4 fruit fly cellular contexts compared by ENCODE assay signal in genomic region chrX:14332243-14332642, dm6.
TF ChIP-seq lines count a peak whose summit lies in the region.

No protein-coding gene starts in this region.

- no peak for TF ChIP-seq CTCF in whole organism, embryonic (GFP tag; optimal IDR thresholded peaks at IDR 0.05; lab: Kevin White, UChicago)

TF ChIP-seq in whole organism, embryonic, 481 proteins besides CTCF, POLR2A, EP300 and RAD21 (continues in another document):
- 0 out of 2 replicates have a peak, but pooled peaks have one; percentile 20 for TF ChIP-seq H2.0 (GFP tag; IDR thresholded peaks at IDR 0.05; lab: Robert Waterston, UW)
- peak in 1 of 2 experiments; percentile 41 for TF ChIP-seq bsh (GFP tag; optimal IDR thresholded peaks at IDR 0.05; lab: Kevin White, UChicago)
- peak; percentile 3 for TF ChIP-seq CG15269 (tag; optimal IDR thresholded peaks at IDR 0.05; lab: Kevin White, UChicago)
- no peak for TF ChIP-seq CG6765 (GFP tag; optimal IDR thresholded peaks at IDR 0.05; lab: Kevin White, UChicago)
- peak; percentile 79 for TF ChIP-seq sens (GFP tag; lab: Kevin White, UChicago)
- TF ChIP-seq CG11696 (GFP tag; IDR thresholded peaks at IDR 0.05; lab: Robert Waterston, UW): no peak
- TF ChIP-seq BEAF-32 (GFP tag; optimal IDR thresholded peaks at IDR 0.05; lab: Kevin White, UChicago): no peak
- peak; percentile 13 for TF ChIP-seq grau (tag; optimal IDR thresholded peaks at IDR 0.05; lab: Kevin White, UChicago)
- peak; percentile 53 for TF ChIP-seq CG11504 (tag; optimal IDR thresholded peaks at IDR 0.05; lab: Kevin White, UChicago)
- peak; percentile 10 for TF ChIP-seq CG2120 (GFP tag; optimal IDR thresholded peaks at IDR 0.05; lab: Kevin White, UChicago)
- TF ChIP-seq dmrt99B (tag; optimal IDR thresholded peaks at IDR 0.05; lab: Kevin White, UChicago): peak; percentile 33
- TF ChIP-seq CG10654 (GFP tag; optimal IDR thresholded peaks at IDR 0.05; lab: Kevin White, UChicago): no peak
- TF ChIP-seq fd96Cb (tag; optimal IDR thresholded peaks at IDR 0.05; lab: Kevin White, UChicago): peak; percentile 20
- TF ChIP-seq vvl (GFP tag; IDR thresholded peaks at IDR 0.05; lab: Robert Waterston, UW): 0 out of 2 replicates have a peak, but pooled peaks have one; percentile 21
- TF ChIP-seq CG11247 (GFP tag; IDR thresholded peaks at IDR 0.05; lab: Robert Waterston, UW): no peak
- peak; percentile 26 for TF ChIP-seq gem (tag; optimal IDR thresholded peaks at IDR 0.05; lab: Kevin White, UChicago)
- TF ChIP-seq CG9817 (tag; optimal IDR thresholded peaks at IDR 0.05; lab: Kevin White, UChicago): peak; percentile 8
- peak; percentile 35 for TF ChIP-seq Blimp-1 (GFP tag; optimal IDR thresholded peaks at IDR 0.05; lab: Kevin White, UChicago)
- peak; percentile 4 for TF ChIP-seq CG8924 (tag; optimal IDR thresholded peaks at IDR 0.05; lab: Kevin White, UChicago)
- peak; percentile 37 for TF ChIP-seq Rfx (GFP tag; IDR thresholded peaks at IDR 0.05; lab: Robert Waterston, UW)
- TF ChIP-seq CG8290 (GFP tag; optimal IDR thresholded peaks at IDR 0.05; lab: Kevin White, UChicago): no peak
- peak in 1 of 2 experiments; percentile 58 for TF ChIP-seq CG8290 (tag; optimal IDR thresholded peaks at IDR 0.05; lab: Kevin White, UChicago)

TF ChIP-seq in whole organism, prepupa, 60 proteins besides CTCF, POLR2A, EP300 and RAD21:
- 0 out of 3 replicates have a peak, but pooled peaks have one; percentile 25 for TF ChIP-seq CG6163 (GFP tag; IDR thresholded peaks at IDR 0.05; lab: Robert Waterston, UW)
- TF ChIP-seq acj6 (GFP tag; optimal IDR thresholded peaks at IDR 0.05; lab: Kevin White, UChicago): no peak
- TF ChIP-seq svp (GFP tag; lab: Kevin White, UChicago): peak; percentile 21
- no peak for TF ChIP-seq dac (GFP tag; optimal IDR thresholded peaks at IDR 0.05; lab: Kevin White, UChicago)
- TF ChIP-seq Hr4 (GFP tag; optimal IDR thresholded peaks at IDR 0.05; lab: Kevin White, UChicago): peak; percentile 6
TF ChIP-seq in whole organism, prepupa: peak in this region for 3.

TF ChIP-seq in whole organism, pupa, 21 proteins besides CTCF, POLR2A, EP300 and RAD21:
- TF ChIP-seq fd96Ca (GFP tag; IDR thresholded peaks at IDR 0.05; lab: Robert Waterston, UW) (no peak), CG8159 (tag; optimal IDR thresholded peaks at IDR 0.05; lab: Kevin White, UChicago) (peak; percentile 6)

TF ChIP-seq in whole organism, wandering third instar larva, 38 proteins besides CTCF, POLR2A, EP300 and RAD21:
- TF ChIP-seq jim (GFP tag; optimal IDR thresholded peaks at IDR 0.05; lab: Kevin White, UChicago) (no peak), fru (GFP tag; optimal IDR thresholded peaks at IDR 0.05; lab: Kevin White, UChicago) (peak; percentile 25), HLH106 (tag; optimal IDR thresholded peaks at IDR 0.05; lab: Kevin White, UChicago) (peak; percentile 31), tai (GFP tag; optimal IDR thresholded peaks at IDR 0.05; lab: Kevin White, UChicago) (no peak), Mio (GFP tag; optimal IDR thresholded peaks at IDR 0.05; lab: Kevin White, UChicago) (no peak), GATAd (GFP tag; optimal IDR thresholded peaks at IDR 0.05; lab: Kevin White, UChicago) (no peak), Vsx2 (GFP tag; optimal IDR thresholded peaks at IDR 0.05; lab: Kevin White, UChicago; ENCODE audit: partially characterized antibody) (no peak), h (GFP tag; optimal IDR thresholded peaks at IDR 0.05; lab: Kevin White, UChicago) (peak; percentile 1), Hr78 (GFP tag; optimal IDR thresholded peaks at IDR 0.05; lab: Kevin White, UChicago) (no peak), foxo (GFP tag; optimal IDR thresholded peaks at IDR 0.05; lab: Kevin White, UChicago) (peak in 1 of 2 experiments; percentile 24)

Comparison
In these comparisons a context has a peak if more than half of its experiments do, and no peak if none do; other contexts are left out.
1. Of the 7 proteins assayed by ChIP-seq in both whole organism, embryonic and whole organism, prepupa: peak only in whole organism, embryonic: Blimp-1 and Sox102F; only in whole organism, prepupa: none; in both: none; in neither: 5.